Fruit fly (Drosophila melanogaster): ENCODE results near the gene Reepl1.

The Reepl1 gene

dm6 chrX:11611645-11612079 lies 39.2 kb downstream of the Reepl1 start, which contains the start of the genes CG2247 and CG1703:
Gene CG2247 (minus strand): TSS chrX:11611652.
Gene CG1703 (plus strand): TSS chrX:11611927.
- TF ChIP-seq CG17801 (GFP tag; optimal IDR thresholded peaks at IDR 0.05; ENCODE audit: partially characterized antibody), result peak; percentile 38

DNA sequence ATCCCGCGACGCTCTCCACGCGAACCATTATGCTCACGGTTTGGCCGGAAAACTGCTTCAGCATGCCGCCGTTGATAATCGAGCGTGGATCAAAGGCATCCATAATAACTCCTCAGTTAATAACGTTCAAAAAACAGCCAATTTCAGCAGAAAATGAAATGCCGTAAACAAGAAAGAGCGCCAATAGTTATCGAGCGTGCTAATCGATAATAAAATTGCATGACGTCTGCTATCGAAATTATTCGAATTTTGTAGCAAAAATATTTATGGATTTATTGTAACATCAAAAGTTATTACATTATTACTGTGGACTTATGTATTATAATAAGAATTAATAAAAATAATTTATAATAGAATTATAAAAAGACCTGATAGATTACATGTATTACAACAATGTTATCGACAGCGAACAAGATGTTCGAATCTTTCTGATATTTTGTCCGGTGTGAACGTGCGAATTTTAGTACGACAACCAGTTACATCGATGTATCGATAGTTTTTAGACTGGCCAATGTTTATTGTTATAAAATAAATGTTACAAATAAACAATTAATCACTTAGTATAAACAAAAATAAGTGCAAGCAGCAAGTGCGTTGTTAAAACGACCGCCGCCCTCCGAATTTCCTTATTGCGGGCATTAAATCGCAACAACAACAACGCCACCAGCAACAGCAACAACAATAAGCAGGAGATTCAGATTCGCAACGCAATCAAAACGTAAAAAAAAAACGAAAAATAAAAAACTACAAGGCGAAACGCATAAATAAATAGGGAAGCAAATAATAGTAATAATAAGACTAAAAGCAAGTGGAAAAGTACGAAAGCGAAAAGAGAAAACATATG lies 43.4 kb downstream of the Reepl1 start, which contains the start of the genes RPA3 and Met:
RPA3 (minus strand) TSS at position 189 of the 844 bp plus-strand sequence.
Met (plus strand) TSS at position 473 of the 844 bp plus-strand sequence.
- peak; percentile 49 for TF ChIP-seq CG17801 (GFP tag; optimal IDR thresholded peaks at IDR 0.05; ENCODE audit: partially characterized antibody)

DNA sequence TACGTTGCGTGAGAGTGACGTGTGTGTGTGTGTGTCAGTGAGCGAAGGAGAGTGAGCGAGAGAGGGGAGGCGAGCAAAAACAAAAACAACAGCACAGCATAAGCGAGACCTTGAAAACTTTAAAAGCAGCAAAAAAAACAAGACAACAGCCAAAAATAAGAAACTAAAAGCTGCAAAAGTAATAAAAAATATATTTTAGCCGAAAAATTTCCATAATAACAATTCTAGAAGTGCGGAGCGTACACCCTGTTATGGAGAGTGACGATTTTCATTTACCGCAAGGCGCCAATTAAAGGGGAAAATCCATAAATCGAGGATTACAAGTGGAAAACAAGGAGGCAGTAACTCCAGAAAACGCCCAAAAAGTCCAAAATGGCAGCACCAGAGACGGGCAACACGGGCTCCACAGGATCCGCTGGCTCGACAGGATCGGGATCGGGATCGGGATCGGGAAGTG lies 44.0 kb downstream of the Reepl1 start:
- no peak for TF ChIP-seq CG17801 (GFP tag; optimal IDR thresholded peaks at IDR 0.05; ENCODE audit: partially characterized antibody)

dm6 chrX:11619617-11620016 lies 47.1 kb downstream of the Reepl1 start:
- no peak for TF ChIP-seq CG17801 (GFP tag; optimal IDR thresholded peaks at IDR 0.05; ENCODE audit: partially characterized antibody)

DNA sequence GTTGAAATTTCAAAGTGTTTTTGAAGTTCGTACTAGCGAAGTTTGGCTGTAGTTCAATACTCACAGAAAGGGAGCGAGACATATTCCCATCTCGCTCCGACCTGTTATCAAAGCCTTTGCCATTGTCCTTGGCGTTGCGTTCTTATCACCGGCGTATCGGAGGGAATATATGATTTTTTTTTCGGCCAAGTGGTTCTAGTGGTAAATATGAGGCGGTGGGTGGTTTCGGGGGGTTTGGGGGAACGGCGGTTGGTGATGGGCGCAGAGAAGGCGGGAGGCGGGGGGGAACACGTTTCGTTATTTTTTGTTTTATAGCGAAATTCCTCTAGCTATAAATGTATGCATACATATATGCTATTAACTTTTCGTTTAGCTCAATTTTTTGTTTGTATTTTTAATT lies 48.0 kb downstream of the Reepl1 start:
- TF ChIP-seq CG17801 (GFP tag; optimal IDR thresholded peaks at IDR 0.05; ENCODE audit: partially characterized antibody), result no peak

dm6 chrX:11621315-11621865 lies 48.9 kb downstream of the Reepl1 start:
- no peak for TF ChIP-seq CG17801 (GFP tag; optimal IDR thresholded peaks at IDR 0.05; ENCODE audit: partially characterized antibody)

DNA sequence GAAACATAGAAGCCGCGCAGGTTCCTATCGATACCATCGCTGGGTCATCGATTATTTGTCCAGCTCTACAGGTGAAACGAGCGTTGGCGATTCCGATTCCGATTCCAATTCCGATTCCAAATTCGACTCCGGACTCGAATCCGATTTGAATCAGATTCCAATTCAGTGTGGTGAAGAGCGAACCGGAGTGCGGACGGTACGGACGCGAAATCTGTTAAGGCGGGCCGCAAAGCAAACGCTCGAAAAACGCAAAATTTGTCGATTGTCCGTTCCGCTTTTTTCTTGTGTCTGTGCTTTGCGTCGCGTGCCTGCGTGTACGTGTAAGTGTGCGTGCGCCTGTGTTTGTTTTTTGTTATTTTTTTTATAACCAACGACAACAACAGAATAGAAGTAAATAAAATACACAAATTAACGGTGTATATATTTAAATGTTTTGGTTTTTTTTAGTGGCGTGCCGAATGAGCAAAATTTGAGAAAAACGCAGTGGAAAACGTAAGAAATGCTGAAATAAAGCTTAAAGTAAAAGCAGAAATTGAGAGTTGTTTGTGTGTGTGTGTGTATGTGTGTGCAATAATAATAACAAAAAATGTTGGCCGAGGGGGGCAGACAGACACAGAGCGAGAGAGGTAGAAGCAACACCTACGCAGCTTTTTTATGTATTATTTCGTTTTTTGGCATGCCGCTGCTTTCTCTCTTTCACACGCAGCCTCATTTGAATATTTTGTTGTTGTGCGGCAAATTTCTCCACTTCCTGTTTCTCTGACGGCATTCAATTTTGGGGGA lies 49.5 kb downstream of the Reepl1 start, which contains the start of gene Ptp10D:
Ptp10D (plus strand) TSS at position 150 of the 783 bp plus-strand sequence.
- TF ChIP-seq CG17801 (GFP tag; optimal IDR thresholded peaks at IDR 0.05; ENCODE audit: partially characterized antibody), result peak; percentile 64

dm6 chrX:11622649-11623425 lies 50.3 kb downstream of the Reepl1 start:
- peak; percentile 96 for TF ChIP-seq CG17801 (GFP tag; optimal IDR thresholded peaks at IDR 0.05; ENCODE audit: partially characterized antibody)
